Worm (Caenorhabditis elegans) whole organism, young adult: Measurements from ENCODE around the gene mrps-2.

Experiments used
- B0261.1 ChIP-seq: sonication (generic microtip); optimal IDR thresholded peaks from 2 replicates; lab custom pipeline; 2016; ENCODE audit warnings: mild to moderate bottlenecking, missing genetic modification characterization, moderate library complexity, missing compliant biosample characterization
- B0336.3 ChIP-seq: fragments of 200-800 bp; sonication (Bioruptor generic); IDR thresholded peaks from 2 replicates; pipeline ENCODE4 v1.3.6; 2022; ENCODE audit warnings: missing genetic modification characterization, missing compliant biosample characterization
- C17E4.6 ChIP-seq: fragments of 200-800 bp; sonication (Bioruptor generic); IDR thresholded peaks from 2 replicates; pipeline ENCODE4 v1.3.6; 2022; ENCODE audit warnings: missing genetic modification reagents, missing genetic modification characterization, missing compliant biosample characterization
- F49E8.2 ChIP-seq: sonication (generic microtip); optimal IDR thresholded peaks from 3 replicates; lab custom pipeline; 2017; ENCODE audit warnings: missing genetic modification characterization, mild to moderate bottlenecking, missing compliant biosample characterization, antibody characterized with exemption, moderate library complexity; ENCODE audit not compliant: insufficient read depth
- F55B11.4 ChIP-seq: sonication (generic microtip); optimal IDR thresholded peaks from 2 replicates; lab custom pipeline; 2016; ENCODE audit warnings: missing compliant biosample characterization, missing genetic modification characterization, borderline replicate concordance; ENCODE audit not compliant: insufficient read depth
- F57A8.1 ChIP-seq: fragments of 200-800 bp; sonication (Bioruptor generic); optimal IDR thresholded peaks from 2 replicates; lab custom pipeline; 2018; ENCODE audit warnings: mild to moderate bottlenecking, missing genetic modification characterization, moderate library complexity, missing compliant biosample characterization
- Y53F4B.3 ChIP-seq: fragments of 200-800 bp; sonication (Bioruptor generic); IDR thresholded peaks from 2 replicates; pipeline ENCODE4 v1.3.6; 2022; ENCODE audit warnings: missing genetic modification reagents, missing genetic modification characterization, missing compliant biosample characterization
- ZK185.1 ChIP-seq: sonication (generic microtip); optimal IDR thresholded peaks from 2 replicates; lab custom pipeline; 2016; ENCODE audit warnings: mild to moderate bottlenecking, missing genetic modification characterization, missing compliant biosample characterization; ENCODE audit not compliant: poor library complexity, severe bottlenecking
- akir-1 ChIP-seq: fragments of 200-800 bp; sonication (Bioruptor generic); optimal IDR thresholded peaks from 2 replicates; lab custom pipeline; 2018; ENCODE audit warnings: mild to moderate bottlenecking, missing genetic modification characterization, moderate library complexity, missing compliant biosample characterization
- aptf-2 ChIP-seq: fragments of 200-800 bp; sonication (Bioruptor generic); conservative IDR thresholded peaks from 2 replicates; pipeline ENCODE4 v1.3.6; 2022; ENCODE audit warnings: missing genetic modification reagents, missing genetic modification characterization, missing compliant biosample characterization
- attf-3 ChIP-seq: fragments of 200-800 bp; sonication (Bioruptor generic); conservative IDR thresholded peaks from 2 replicates; pipeline ENCODE4 v1.3.6; 2022; ENCODE audit warnings: missing genetic modification reagents, missing genetic modification characterization, missing compliant biosample characterization
- bed-2 ChIP-seq: fragments of 200-800 bp; sonication (Bioruptor generic); IDR thresholded peaks from 2 replicates; pipeline ENCODE4 v1.3.6; 2022; ENCODE audit warnings: missing genetic modification reagents, missing genetic modification characterization, missing compliant biosample characterization
- cebp-1 ChIP-seq, 2 experiments: fragments of 200-800 bp in 1 of 2; sonication (Bioruptor generic) in 1 of 2; sonication (generic microtip) in 1 of 2; IDR thresholded peaks in 1 of 2; optimal IDR thresholded peaks in 1 of 2; 2 replicates each; pipeline versions ENCODE4 v1.3.6 to Lab custom; 2017 to 2022; ENCODE audit warnings: missing compliant biosample characterization in 2 of 2, missing genetic modification characterization in 2 of 2, mild to moderate bottlenecking in 1 of 2, missing genetic modification reagents in 1 of 2, moderate library complexity in 1 of 2
- cebp-2 ChIP-seq: fragments of 200-800 bp; sonication (Bioruptor generic); IDR thresholded peaks from 2 replicates; pipeline ENCODE4 v1.3.6; 2022; ENCODE audit warnings: missing genetic modification characterization, missing compliant biosample characterization
- dpff-1 ChIP-seq: sonication (generic microtip); optimal IDR thresholded peaks from 2 replicates; lab custom pipeline; 2017; ENCODE audit warnings: mild to moderate bottlenecking, missing genetic modification characterization, missing compliant biosample characterization
- dpl-1 ChIP-seq: fragments of 150-350 bp; optimal IDR thresholded peaks from 2 replicates; lab custom pipeline; 2014; ENCODE audit warnings: missing biosample characterization, missing genetic modification reagents, missing genetic modification characterization
- egl-18 ChIP-seq: fragments of 200-800 bp; sonication (Bioruptor generic); IDR thresholded peaks from 2 replicates; pipeline ENCODE4 v1.3.6; 2022; ENCODE audit warnings: missing genetic modification reagents, missing genetic modification characterization, missing compliant biosample characterization
- ekl-4 ChIP-seq: fragments of 200-800 bp; sonication (Bioruptor generic); IDR thresholded peaks from 2 replicates; pipeline ENCODE4 v1.3.6; 2022; ENCODE audit warnings: missing genetic modification reagents, missing genetic modification characterization, missing compliant biosample characterization
- ets-4 ChIP-seq: fragments of 200-800 bp; sonication (Bioruptor generic); optimal IDR thresholded peaks from 2 replicates; lab custom pipeline; 2018; ENCODE audit warnings: mild to moderate bottlenecking, missing genetic modification characterization, missing compliant biosample characterization
- fkh-3 ChIP-seq: sonication (generic microtip); optimal IDR thresholded peaks from 2 replicates; lab custom pipeline; 2016; ENCODE audit warnings: mild to moderate bottlenecking, missing genetic modification characterization, missing compliant biosample characterization
- him-1 ChIP-seq: sonication (generic microtip); optimal IDR thresholded peaks from 2 replicates; lab custom pipeline; 2016; ENCODE audit warnings: missing genotype, missing genetic modification reagents, missing genetic modification characterization, missing compliant biosample characterization
- hlh-26 ChIP-seq: fragments of 200-800 bp; sonication (Bioruptor generic); conservative IDR thresholded peaks from 2 replicates; pipeline ENCODE4 v1.3.6; 2022; ENCODE audit warnings: missing genetic modification reagents, missing genetic modification characterization, missing compliant biosample characterization
- hrde-1 ChIP-seq: sonication (generic microtip); optimal IDR thresholded peaks from 2 replicates; lab custom pipeline; 2016; ENCODE audit warnings: missing genetic modification characterization, mild to moderate bottlenecking, missing compliant biosample characterization, moderate library complexity, missing genotype, missing genetic modification reagents, borderline replicate concordance
- lin-35 ChIP-seq, 3 experiments: fragments of 150-350 bp in 2 of 3; sonication (generic microtip) in 1 of 3; optimal IDR thresholded peaks; 2 replicates each; lab custom pipeline; 2014 to 2018; ENCODE audit warnings: missing biosample characterization in 3 of 3, missing genetic modification characterization in 3 of 3, missing genetic modification reagents in 3 of 3
- lsy-27 ChIP-seq: sonication (generic microtip); optimal IDR thresholded peaks from 2 replicates; lab custom pipeline; 2017; ENCODE audit warnings: missing genetic modification characterization, mild to moderate bottlenecking, missing compliant biosample characterization, antibody characterized with exemption, missing genotype, borderline replicate concordance; ENCODE audit not compliant: insufficient read depth
- nfya-1 ChIP-seq: sonication (generic microtip); optimal IDR thresholded peaks from 2 replicates; lab custom pipeline; 2017; ENCODE audit warnings: antibody characterized with exemption, missing compliant biosample characterization, missing genetic modification characterization, borderline replicate concordance; ENCODE audit not compliant: insufficient read depth
- nfyb-1 ChIP-seq: fragments of 200-800 bp; sonication (Bioruptor generic); IDR thresholded peaks from 2 replicates; pipeline ENCODE4 v1.3.6; 2022; ENCODE audit warnings: missing genetic modification reagents, missing genetic modification characterization, missing compliant biosample characterization
- nhr-120 ChIP-seq: fragments of 200-800 bp; sonication (Bioruptor generic); IDR thresholded peaks from 2 replicates; pipeline ENCODE4 v1.3.6; 2022; ENCODE audit warnings: missing genetic modification characterization, missing compliant biosample characterization
- nhr-179 ChIP-seq: sonication (generic microtip); optimal IDR thresholded peaks from 2 replicates; lab custom pipeline; 2016; ENCODE audit warnings: mild to moderate bottlenecking, missing genetic modification characterization, missing compliant biosample characterization
- nhr-80 ChIP-seq: sonication (generic microtip); optimal IDR thresholded peaks from 2 replicates; lab custom pipeline; 2016; ENCODE audit warnings: missing genetic modification characterization, missing compliant biosample characterization
- nhr-90 ChIP-seq: sonication (generic microtip); optimal IDR thresholded peaks from 2 replicates; lab custom pipeline; 2016; ENCODE audit warnings: missing genotype, mild to moderate bottlenecking, missing genetic modification characterization, missing compliant biosample characterization
- rec-8 ChIP-seq, 2 experiments: sonication (generic microtip); optimal IDR thresholded peaks; 2 replicates each; lab custom pipeline; 2016; ENCODE audit warnings: mild to moderate bottlenecking in 2 of 2, missing genetic modification characterization in 2 of 2, missing genetic modification reagents in 2 of 2, missing genotype in 2 of 2, missing biosample characterization in 1 of 2, missing compliant biosample characterization in 1 of 2, moderate library complexity in 1 of 2
- repo-1 ChIP-seq: sonication (generic microtip); optimal IDR thresholded peaks from 2 replicates; lab custom pipeline; 2017; ENCODE audit warnings: mild to moderate bottlenecking, missing genetic modification characterization, missing compliant biosample characterization
- sea-2 ChIP-seq: fragments of 200-800 bp; sonication (Bioruptor generic); IDR thresholded peaks from 2 replicates; pipeline ENCODE4 v1.3.6; 2022; ENCODE audit warnings: missing genetic modification characterization, missing compliant biosample characterization
- snpc-1.1 ChIP-seq: sonication (generic microtip); optimal IDR thresholded peaks from 2 replicates; lab custom pipeline; 2017; ENCODE audit warnings: missing genetic modification characterization, mild to moderate bottlenecking, missing compliant biosample characterization, antibody characterized with exemption, moderate library complexity, missing genotype, missing genetic modification reagents; ENCODE audit not compliant: insufficient read depth
- snpc-4 ChIP-seq, 5 experiments: fragments of 150-350 bp in 1 of 5; sonication (generic microtip) in 4 of 5; optimal IDR thresholded peaks; 2 replicates each; lab custom pipeline; 2014 to 2018; ENCODE audit warnings: missing genetic modification characterization in 5 of 5, missing biosample characterization in 3 of 5, antibody characterized with exemption in 2 of 5, mild to moderate bottlenecking in 2 of 5, missing compliant biosample characterization in 2 of 5, missing genotype in 2 of 5, moderate library complexity in 2 of 5, missing genetic modification reagents in 1 of 5
- somi-1 ChIP-seq: fragments of 200-800 bp; sonication (Bioruptor generic); optimal IDR thresholded peaks from 2 replicates; lab custom pipeline; 2018; ENCODE audit warnings: mild to moderate bottlenecking, missing genetic modification characterization, missing compliant biosample characterization
- sptf-2 ChIP-seq: fragments of 200-800 bp; sonication (Bioruptor generic); optimal IDR thresholded peaks from 2 replicates; lab custom pipeline; 2018; ENCODE audit warnings: mild to moderate bottlenecking, missing genetic modification characterization, missing compliant biosample characterization
- tlf-1 ChIP-seq: fragments of 200-800 bp; sonication (Bioruptor generic); optimal IDR thresholded peaks from 2 replicates; lab custom pipeline; 2018; ENCODE audit warnings: mild to moderate bottlenecking, missing genetic modification characterization, missing compliant biosample characterization
- unc-62 ChIP-seq: fragments of 150-350 bp; optimal IDR thresholded peaks from 2 replicates; lab custom pipeline; 2014; ENCODE audit warnings: missing biosample characterization, missing genetic modification reagents, missing genetic modification characterization
- zfh-2 ChIP-seq: fragments of 200-800 bp; sonication (Bioruptor generic); conservative IDR thresholded peaks from 2 replicates; pipeline ENCODE4 v1.3.6; 2022; ENCODE audit warnings: missing genetic modification reagents, missing genetic modification characterization, missing compliant biosample characterization
- ztf-18 ChIP-seq: sonication (generic microtip); optimal IDR thresholded peaks from 2 replicates; lab custom pipeline; 2016; ENCODE audit warnings: missing genotype, mild to moderate bottlenecking, missing genetic modification characterization, missing compliant biosample characterization
- ztf-25 ChIP-seq: fragments of 200-800 bp; sonication (Bioruptor generic); IDR thresholded peaks from 2 replicates; pipeline ENCODE4 v1.3.6; 2022; ENCODE audit warnings: missing genetic modification reagents, missing genetic modification characterization, missing compliant biosample characterization
- ztf-26 ChIP-seq: sonication (generic microtip); optimal IDR thresholded peaks from 2 replicates; lab custom pipeline; 2017; ENCODE audit warnings: missing genetic modification characterization, missing compliant biosample characterization

Gene mrps-2

ce11 chrV:8424840-8425814 is 40.4 kb upstream of the mrps-2 start (continued):
- no peak for TF ChIP-seq dpl-1
- TF ChIP-seq B0261.1 (tag; lab: Kevin White, UChicago) = no peak
- no peak for TF ChIP-seq sea-2
- no peak for TF ChIP-seq lsy-27
- TF ChIP-seq lin-35 (GFP tag; optimal IDR thresholded peaks at IDR 0.05; lab: Kevin White, UChicago) = no peak
- no peak for TF ChIP-seq Y53F4B.3 (GFP tag; lab: Robert Waterston, UW)
- no peak for TF ChIP-seq zfh-2
- no peak for TF ChIP-seq snpc-1.1 (tag; lab: Kevin White, UChicago)
- TF ChIP-seq tlf-1 (GFP tag; lab: Kevin White, UChicago) = no peak
- no peak for TF ChIP-seq nhr-179 (tag; lab: Kevin White, UChicago)
- no peak for TF ChIP-seq nhr-120 (GFP tag; lab: Robert Waterston, UW)
- peak; percentile 65 for TF ChIP-seq unc-62 (GFP tag; lab: Kevin White, UChicago)
- no peak for TF ChIP-seq repo-1 (tag; lab: Kevin White, UChicago)
- TF ChIP-seq nfyb-1 (GFP tag; lab: Robert Waterston, UW) = no peak
- TF ChIP-seq akir-1 = no peak
- TF ChIP-seq ztf-18 (tag; lab: Kevin White, UChicago) = no peak
- no peak for TF ChIP-seq bed-2
- TF ChIP-seq C17E4.6 (GFP tag; lab: Robert Waterston, UW) = no peak
- no peak for TF ChIP-seq him-1
- peak; percentile 9 for TF ChIP-seq nhr-90 (tag; lab: Kevin White, UChicago)
- peak; percentile 31 for TF ChIP-seq F49E8.2 (tag; lab: Kevin White, UChicago)
- TF ChIP-seq ZK185.1 = no peak
- TF ChIP-seq B0336.3 (GFP tag; lab: Robert Waterston, UW) = no peak
- no peak for TF ChIP-seq ztf-25
- TF ChIP-seq somi-1 (GFP tag; lab: Kevin White, UChicago) = no peak
- no peak for TF ChIP-seq aptf-2
- no peak for TF ChIP-seq ekl-4
- no peak for TF ChIP-seq F55B11.4 (tag; lab: Kevin White, UChicago)
- peak; percentile 30; the same call in 1 of the 2 replicates for TF ChIP-seq cebp-1 (GFP tag; IDR thresholded peaks at IDR 0.05; lab: Robert Waterston, UW)
- TF ChIP-seq cebp-1 (tag; optimal IDR thresholded peaks at IDR 0.05; lab: Kevin White, UChicago) = peak; percentile 62
- TF ChIP-seq hlh-26 = no peak
- no peak for TF ChIP-seq sptf-2 (GFP tag; lab: Kevin White, UChicago)
- no peak for TF ChIP-seq ztf-26 (tag; lab: Kevin White, UChicago)
- TF ChIP-seq dpff-1 (tag; lab: Kevin White, UChicago) = no peak
- no peak for TF ChIP-seq nfya-1 (tag; lab: Kevin White, UChicago)
- TF ChIP-seq nhr-80 (tag; lab: Kevin White, UChicago) = peak; percentile 94
- TF ChIP-seq rec-8 (tag; optimal IDR thresholded peaks at IDR 0.05; lab: Kevin White, UChicago) = no peak
- TF ChIP-seq hrde-1 = no peak
- no peak for TF ChIP-seq ets-4 (GFP tag; lab: Kevin White, UChicago)
- TF ChIP-seq fkh-3 = no peak
- TF ChIP-seq F57A8.1 (GFP tag; lab: Kevin White, UChicago) = no peak
- TF ChIP-seq snpc-4 (GFP tag; optimal IDR thresholded peaks at IDR 0.05; lab: Kevin White, UChicago) = no peak
- TF ChIP-seq snpc-4 (tag; optimal IDR thresholded peaks at IDR 0.05; lab: Kevin White, UChicago) = peak in 3 of 4 experiments; percentile 42 to 69 (median 65)
- TF ChIP-seq egl-18 = no peak
- no peak for TF ChIP-seq cebp-2 (GFP tag; lab: Robert Waterston, UW)
- no peak for TF ChIP-seq attf-3 (GFP tag; lab: Robert Waterston, UW)
